Worm (Caenorhabditis elegans): ENCODE results near the gene slc-17.5.

slc-17.5 gene

DNA sequence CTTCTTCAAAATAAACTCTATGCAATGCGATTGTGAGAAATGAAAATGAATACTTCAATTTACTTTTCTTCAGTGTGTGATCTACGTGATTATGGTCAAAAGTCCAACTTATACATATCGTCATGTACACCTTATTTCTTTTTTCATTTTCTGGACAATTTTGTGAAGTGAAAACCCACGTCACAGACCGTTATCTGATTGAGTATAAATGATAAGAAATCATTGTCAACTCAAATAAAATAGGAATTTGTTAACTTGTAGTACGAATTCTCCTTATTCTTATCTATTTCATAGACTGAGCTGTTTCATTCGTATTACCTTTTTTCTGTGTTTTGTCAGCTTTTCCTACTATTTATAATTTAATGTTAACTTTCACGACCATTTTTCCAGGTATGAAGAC lies 12.7 kb downstream of the slc-17.5 start, which contains the start of gene asp-5:
TSS of gene asp-5 (plus strand) at position 391 of the 400 bp plus-strand sequence.
- no peak for TF ChIP-seq snpc-4 (tag; optimal IDR thresholded peaks at IDR 0.05)
- no peak for TF ChIP-seq nhr-237 (tag; optimal IDR thresholded peaks at IDR 0.05)
- TF ChIP-seq nhr-2 (tag; optimal IDR thresholded peaks at IDR 0.05) = no peak

- no peak for TF ChIP-seq hlh-1 (tag; optimal IDR thresholded peaks at IDR 0.05)
- TF ChIP-seq cnd-1 (tag; optimal IDR thresholded peaks at IDR 0.05) = no peak
- TF ChIP-seq zip-8 (tag; optimal IDR thresholded peaks at IDR 0.05) = no peak
- no peak for TF ChIP-seq nhr-237 (tag; optimal IDR thresholded peaks at IDR 0.05)
- TF ChIP-seq ceh-39 (tag; optimal IDR thresholded peaks at IDR 0.05) = no peak
- no peak for TF ChIP-seq sptf-1 (tag; optimal IDR thresholded peaks at IDR 0.05)
- TF ChIP-seq ces-1 (GFP tag; optimal IDR thresholded peaks at IDR 0.05) = no peak
- no peak for TF ChIP-seq pha-4 (tag; optimal IDR thresholded peaks at IDR 0.05)
- no peak for TF ChIP-seq elt-1 (tag; optimal IDR thresholded peaks at IDR 0.05; ENCODE audit: borderline replicate concordance, insufficient read depth)
- TF ChIP-seq mls-2 (tag; optimal IDR thresholded peaks at IDR 0.05) = no peak
- TF ChIP-seq ceh-83 (GFP tag; optimal IDR thresholded peaks at IDR 0.05) = no peak
- no peak for TF ChIP-seq blmp-1 (tag; optimal IDR thresholded peaks at IDR 0.05)
- no peak for TF ChIP-seq ceh-43 (GFP tag; optimal IDR thresholded peaks at IDR 0.05)
- TF ChIP-seq nhr-76 (tag; optimal IDR thresholded peaks at IDR 0.05) = no peak
- TF ChIP-seq sem-2 (GFP tag; optimal IDR thresholded peaks at IDR 0.05) = no peak
- TF ChIP-seq unc-120 (tag; optimal IDR thresholded peaks at IDR 0.05; ENCODE audit: poor library complexity, severe bottlenecking) = no peak
- no peak for TF ChIP-seq tbx-8 (GFP tag; optimal IDR thresholded peaks at IDR 0.05)
Measured at ce11 chrV:8271395-8271794, 13.3 kb downstream of the slc-17.5 start.

- TF ChIP-seq nhr-2 (tag; optimal IDR thresholded peaks at IDR 0.05) (no peak), ham-2 (GFP tag; optimal IDR thresholded peaks at IDR 0.05) (no peak), hlh-1 (tag; optimal IDR thresholded peaks at IDR 0.05) (no peak), blmp-1 (tag; optimal IDR thresholded peaks at IDR 0.05) (no peak)
Measured at ce11 chrV:8269878-8270277, 14.8 kb downstream of the slc-17.5 start.

- no peak for TF ChIP-seq drap-1 (GFP tag; optimal IDR thresholded peaks at IDR 0.05)
- TF ChIP-seq nhr-2 (tag; optimal IDR thresholded peaks at IDR 0.05) = no peak
- TF ChIP-seq lin-32 (GFP tag; optimal IDR thresholded peaks at IDR 0.05) = no peak
- no peak for TF ChIP-seq pha-4 (tag; optimal IDR thresholded peaks at IDR 0.05)
- no peak for TF ChIP-seq unc-120 (tag; optimal IDR thresholded peaks at IDR 0.05; ENCODE audit: poor library complexity, severe bottlenecking)
- no peak for TF ChIP-seq mep-1 (tag; optimal IDR thresholded peaks at IDR 0.05)
- TF ChIP-seq mab-5 (tag; optimal IDR thresholded peaks at IDR 0.05) = no peak
- TF ChIP-seq cnd-1 (tag; optimal IDR thresholded peaks at IDR 0.05) = no peak
- no peak for TF ChIP-seq sem-2 (GFP tag; optimal IDR thresholded peaks at IDR 0.05)
- no peak for TF ChIP-seq nhr-12 (tag; optimal IDR thresholded peaks at IDR 0.05)
- TF ChIP-seq mls-2 (tag; optimal IDR thresholded peaks at IDR 0.05) = no peak
- TF ChIP-seq blmp-1 (tag; optimal IDR thresholded peaks at IDR 0.05) = no peak
- no peak for TF ChIP-seq nhr-28 (tag; optimal IDR thresholded peaks at IDR 0.05)
- TF ChIP-seq ceh-83 (GFP tag; optimal IDR thresholded peaks at IDR 0.05) = no peak
- TF ChIP-seq nhr-237 (tag; optimal IDR thresholded peaks at IDR 0.05) = no peak
- TF ChIP-seq ceh-39 (tag; optimal IDR thresholded peaks at IDR 0.05) = no peak
- no peak for TF ChIP-seq M03D4.4 (tag; optimal IDR thresholded peaks at IDR 0.05)
- no peak for TF ChIP-seq zip-8 (tag; optimal IDR thresholded peaks at IDR 0.05)
- no peak for TF ChIP-seq elt-3 (tag; optimal IDR thresholded peaks at IDR 0.05)
- no peak for TF ChIP-seq unc-62 (GFP tag; optimal IDR thresholded peaks at IDR 0.05)
Measured at ce11 chrV:8268902-8269301, 15.8 kb downstream of the slc-17.5 start, which contains the start of the genes asp-6 and asp-12. asp-6 (minus strand) TSS chrV:8268937. asp-12 (plus strand) TSS chrV:8269210.

DNA sequence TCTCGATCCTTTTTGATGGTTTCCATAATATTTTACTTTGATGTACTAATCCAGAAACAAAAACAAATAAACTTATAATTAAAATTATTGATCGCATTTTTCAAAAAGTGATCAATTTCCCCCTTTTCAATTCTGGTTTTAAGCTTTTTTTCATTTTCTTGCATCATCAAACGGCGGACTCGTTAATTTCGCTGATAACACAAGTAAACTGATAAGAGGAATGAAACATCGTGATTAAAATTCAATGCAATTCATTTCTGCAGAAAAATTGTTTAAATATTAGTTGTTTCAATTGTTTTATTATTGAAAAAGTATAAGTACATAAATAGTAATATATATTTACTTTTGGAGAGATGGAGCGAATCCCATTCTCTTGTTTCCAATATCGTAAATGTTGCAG lies 17.4 kb downstream of the slc-17.5 start:
- TF ChIP-seq mls-2 (tag; optimal IDR thresholded peaks at IDR 0.05) = no peak
- no peak for TF ChIP-seq nhr-12 (tag; optimal IDR thresholded peaks at IDR 0.05)
- no peak for TF ChIP-seq lin-32 (GFP tag; optimal IDR thresholded peaks at IDR 0.05)
- TF ChIP-seq mep-1 (tag; optimal IDR thresholded peaks at IDR 0.05) = no peak
- TF ChIP-seq ham-2 (GFP tag; optimal IDR thresholded peaks at IDR 0.05) = no peak
- TF ChIP-seq lin-13 (tag; optimal IDR thresholded peaks at IDR 0.05) = no peak
- TF ChIP-seq ceh-43 (GFP tag; optimal IDR thresholded peaks at IDR 0.05) = no peak
- no peak for TF ChIP-seq nhr-2 (tag; optimal IDR thresholded peaks at IDR 0.05)
- TF ChIP-seq elt-3 (tag; optimal IDR thresholded peaks at IDR 0.05) = no peak
- TF ChIP-seq cnd-1 (tag; optimal IDR thresholded peaks at IDR 0.05) = no peak
- TF ChIP-seq M03D4.4 (tag; optimal IDR thresholded peaks at IDR 0.05) = no peak
- TF ChIP-seq blmp-1 (tag; optimal IDR thresholded peaks at IDR 0.05) = no peak
- TF ChIP-seq ceh-39 (tag; optimal IDR thresholded peaks at IDR 0.05) = no peak
- no peak for TF ChIP-seq unc-120 (tag; optimal IDR thresholded peaks at IDR 0.05; ENCODE audit: poor library complexity, severe bottlenecking)
- no peak for TF ChIP-seq unc-62 (GFP tag; optimal IDR thresholded peaks at IDR 0.05)
- no peak for TF ChIP-seq ces-1 (GFP tag; optimal IDR thresholded peaks at IDR 0.05)
- TF ChIP-seq unc-39 (tag; optimal IDR thresholded peaks at IDR 0.05) = no peak
- no peak for TF ChIP-seq snpc-4 (tag; optimal IDR thresholded peaks at IDR 0.05)
- TF ChIP-seq ceh-83 (GFP tag; optimal IDR thresholded peaks at IDR 0.05) = no peak

All from whole organism, mixed stage, embryonic.